Fruit fly (Drosophila melanogaster) whole organism: ENCODE results near the gene rst.

Experiments
- CG8478 ChIP-seq: fragments of >200 bp; optimal IDR thresholded peaks from 2 replicates; lab custom pipeline; 2018; ENCODE audit warnings: inconsistent platforms
- Dll ChIP-seq: fragments of >200 bp; optimal IDR thresholded peaks from 2 replicates; lab custom pipeline; 2017
- EcR ChIP-seq, 2 experiments: fragments of >200 bp; optimal IDR thresholded peaks; 2 replicates each; lab custom pipeline; 2017; ENCODE audit warnings: missing biosample characterization in 2 of 2, missing genetic modification characterization in 2 of 2, missing genetic modification reagents in 2 of 2
- pan ChIP-seq: fragments of >200 bp; optimal IDR thresholded peaks from 2 replicates; lab custom pipeline; 2017
- psq ChIP-seq: fragments of >200 bp; optimal IDR thresholded peaks from 2 replicates; lab custom pipeline; 2017
- usp ChIP-seq: fragments of >200 bp; optimal IDR thresholded peaks from 2 replicates; lab custom pipeline; 2017; ENCODE audit warnings: missing biosample characterization, missing genetic modification characterization, mixed read lengths

rst gene

DNA sequence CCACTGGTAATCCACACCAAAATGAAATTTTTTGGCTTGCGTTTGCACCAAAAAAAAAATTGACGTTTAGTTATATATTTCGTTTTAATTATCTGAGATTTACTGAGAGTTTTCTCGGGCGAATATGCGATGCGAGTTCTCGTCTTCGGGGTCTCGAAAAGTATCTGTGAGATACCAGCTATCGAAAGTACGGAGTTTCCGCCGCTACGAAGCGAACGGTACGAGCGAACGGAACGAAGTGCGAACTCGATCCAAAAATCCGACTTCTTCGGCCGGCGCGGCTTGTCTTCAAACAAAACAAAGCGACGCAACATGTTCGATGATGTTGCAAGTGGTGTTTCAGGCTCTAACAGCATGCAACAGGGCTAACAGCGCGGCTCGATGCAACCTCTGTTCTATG, at the start of gene rst:
TSS of gene rst (minus strand) at position 242 of the 400 bp plus-strand sequence.
- TF ChIP-seq psq (lab: Kevin White, UChicago) (no peak), EcR (GFP tag; optimal IDR thresholded peaks at IDR 0.05; lab: Kevin White, UChicago) (no peak), pan (lab: Kevin White, UChicago) (no peak), CG8478 (lab: Kevin White, UChicago) (no peak), Dll (lab: Kevin White, UChicago) (no peak), usp (no peak)

DNA sequence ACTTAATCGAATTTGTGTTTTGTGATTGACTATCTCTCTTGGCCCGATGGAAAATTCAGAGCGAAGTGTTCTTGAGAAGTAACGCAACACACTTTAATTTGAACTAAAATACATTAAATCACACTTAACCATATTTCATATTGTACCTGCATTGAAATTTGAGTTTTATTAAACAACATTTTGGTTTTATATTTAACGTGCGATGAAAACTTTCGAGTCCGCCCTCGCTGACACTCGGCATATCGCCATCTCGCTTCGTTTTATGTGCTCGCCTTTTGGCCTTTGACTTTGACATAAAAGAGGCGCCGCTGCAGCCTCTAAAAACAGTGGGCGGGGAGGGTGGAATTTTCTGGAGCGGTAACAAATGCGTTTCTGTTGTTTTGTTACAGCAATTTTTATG, 48.8 kb upstream of the rst start:
- TF ChIP-seq pan (lab: Kevin White, UChicago) (no peak), CG8478 (lab: Kevin White, UChicago) (no peak), psq (lab: Kevin White, UChicago) (no peak), EcR (GFP tag; optimal IDR thresholded peaks at IDR 0.05; lab: Kevin White, UChicago) (no peak), Dll (lab: Kevin White, UChicago) (no peak), usp (no peak)

DNA sequence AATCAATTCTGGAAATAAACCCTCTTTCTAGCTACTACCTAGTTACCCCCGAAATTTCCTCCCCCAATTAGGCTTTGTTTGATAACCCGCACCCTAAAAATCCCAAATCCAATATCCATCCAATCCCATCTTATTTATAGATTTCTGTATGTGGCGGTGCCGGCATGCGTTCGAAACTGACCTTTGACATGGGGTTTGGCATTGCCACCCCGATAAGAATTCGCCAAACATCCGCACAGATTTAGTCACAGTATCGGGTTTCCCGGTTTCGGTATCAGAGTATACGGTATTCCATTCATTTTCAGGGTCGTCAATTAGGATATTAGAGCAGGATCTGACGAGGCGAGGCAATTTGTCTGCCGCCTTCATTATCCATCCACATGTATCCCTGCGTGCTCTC, 47.9 kb upstream of the rst start:
- TF ChIP-seq pan (lab: Kevin White, UChicago) (no peak), EcR (GFP tag; optimal IDR thresholded peaks at IDR 0.05; lab: Kevin White, UChicago) (no peak), CG8478 (lab: Kevin White, UChicago) (no peak), usp (no peak), psq (lab: Kevin White, UChicago) (no peak), Dll (lab: Kevin White, UChicago) (no peak)

DNA sequence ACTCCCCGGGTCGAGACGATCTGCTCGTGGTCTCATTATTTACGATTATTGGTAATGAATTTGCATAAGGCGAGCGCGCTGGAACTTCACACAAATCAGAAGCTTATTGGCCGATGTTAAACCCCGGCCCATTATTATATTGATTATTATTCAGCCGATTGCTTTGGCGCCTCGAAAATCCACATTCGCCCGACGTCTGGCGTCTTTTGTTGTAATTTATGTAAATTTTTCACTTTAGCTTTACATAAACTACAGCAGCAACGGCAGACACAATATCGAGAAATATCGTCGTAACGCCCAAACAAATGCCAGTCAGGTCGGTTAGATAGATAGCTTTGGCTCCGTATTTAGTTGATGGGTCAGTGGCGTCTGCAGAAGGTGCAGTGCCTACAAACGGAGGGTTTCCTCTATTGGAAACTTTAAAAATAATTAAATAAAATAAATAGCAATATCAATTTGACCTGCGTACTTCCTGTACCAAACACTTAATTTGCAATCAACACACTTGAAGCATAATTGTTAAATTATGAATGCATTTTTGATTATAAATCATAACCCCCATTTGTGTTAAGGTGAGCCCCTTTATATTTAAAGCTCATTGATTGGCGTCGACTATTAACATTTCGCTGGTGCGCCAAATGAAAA, 45.8 kb upstream of the rst start:
- TF ChIP-seq CG8478 (lab: Kevin White, UChicago) (no peak), EcR (GFP tag; optimal IDR thresholded peaks at IDR 0.05; lab: Kevin White, UChicago) (no peak), pan (lab: Kevin White, UChicago) (no peak), usp (no peak), psq (lab: Kevin White, UChicago) (no peak), Dll (lab: Kevin White, UChicago) (no peak)

DNA sequence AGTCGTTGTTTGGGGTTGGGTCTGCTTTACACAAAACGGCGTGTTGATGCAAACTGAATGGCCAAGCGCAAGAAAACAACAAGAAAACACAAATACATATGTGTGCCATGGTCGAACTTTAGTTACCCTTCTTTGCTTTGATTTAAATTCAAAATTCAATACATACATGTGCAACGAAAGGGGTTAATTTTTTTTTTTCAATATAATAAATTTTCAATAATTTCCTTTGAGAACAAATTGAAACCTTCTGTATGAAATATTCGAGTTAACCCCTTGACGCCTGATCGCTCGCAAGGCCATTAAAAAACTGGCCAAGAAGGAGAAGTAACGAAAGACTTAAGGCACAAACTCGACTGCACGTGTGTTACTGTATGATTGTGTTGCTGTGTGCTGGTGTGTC, 45.0 kb upstream of the rst start:
- TF ChIP-seq CG8478 (lab: Kevin White, UChicago) (no peak), Dll (lab: Kevin White, UChicago) (no peak), EcR (GFP tag; optimal IDR thresholded peaks at IDR 0.05; lab: Kevin White, UChicago) (no peak), usp (no peak), pan (lab: Kevin White, UChicago) (no peak), psq (lab: Kevin White, UChicago) (no peak)

DNA sequence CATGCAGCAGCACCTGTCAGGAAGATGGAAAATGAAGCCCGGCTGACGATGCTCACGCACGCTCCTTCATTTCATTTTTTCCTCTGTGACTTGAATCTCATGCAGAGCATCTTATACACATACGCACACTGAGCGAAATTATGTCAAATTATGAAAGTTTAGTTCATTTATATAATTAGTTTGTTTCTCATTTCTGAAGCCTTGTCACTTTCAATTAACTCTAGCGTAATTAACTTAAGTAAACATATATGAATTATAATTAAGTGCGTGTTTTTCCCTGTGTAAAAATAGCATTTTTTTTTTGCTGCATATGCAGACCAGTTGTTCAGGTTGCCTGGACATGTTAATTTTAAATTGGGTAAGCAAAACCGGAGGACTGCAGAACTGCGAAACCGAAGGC, 42.8 kb upstream of the rst start:
- TF ChIP-seq Dll (lab: Kevin White, UChicago) (no peak), pan (lab: Kevin White, UChicago) (no peak), usp (no peak), psq (lab: Kevin White, UChicago) (no peak), EcR (GFP tag; optimal IDR thresholded peaks at IDR 0.05; lab: Kevin White, UChicago) (no peak), CG8478 (lab: Kevin White, UChicago) (no peak)

DNA sequence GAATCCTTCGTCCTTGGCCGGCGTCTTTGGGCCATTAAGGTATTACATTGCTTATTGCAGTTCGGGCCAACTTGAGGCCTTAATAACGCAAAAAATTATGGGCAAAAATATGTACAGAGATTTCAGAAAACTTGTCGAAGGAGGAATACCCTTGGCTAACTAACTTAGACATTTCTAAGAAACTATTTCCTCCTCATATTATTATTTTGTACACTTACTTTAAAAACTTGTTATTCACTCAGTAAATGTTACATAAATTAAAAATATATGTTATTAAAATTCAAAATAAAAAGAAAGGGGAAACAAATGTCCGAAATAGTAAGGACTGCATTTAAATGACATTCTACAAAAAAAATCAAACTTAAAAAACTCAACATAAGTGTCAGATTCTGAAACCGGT, 39.6 kb upstream of the rst start:
- TF ChIP-seq CG8478 (lab: Kevin White, UChicago) = no peak
- no peak for TF ChIP-seq Dll (lab: Kevin White, UChicago)
- no peak for TF ChIP-seq EcR (GFP tag; optimal IDR thresholded peaks at IDR 0.05; lab: Kevin White, UChicago)
- TF ChIP-seq usp = no peak
- TF ChIP-seq psq (lab: Kevin White, UChicago) = no peak
- TF ChIP-seq pan (lab: Kevin White, UChicago) = no peak

DNA sequence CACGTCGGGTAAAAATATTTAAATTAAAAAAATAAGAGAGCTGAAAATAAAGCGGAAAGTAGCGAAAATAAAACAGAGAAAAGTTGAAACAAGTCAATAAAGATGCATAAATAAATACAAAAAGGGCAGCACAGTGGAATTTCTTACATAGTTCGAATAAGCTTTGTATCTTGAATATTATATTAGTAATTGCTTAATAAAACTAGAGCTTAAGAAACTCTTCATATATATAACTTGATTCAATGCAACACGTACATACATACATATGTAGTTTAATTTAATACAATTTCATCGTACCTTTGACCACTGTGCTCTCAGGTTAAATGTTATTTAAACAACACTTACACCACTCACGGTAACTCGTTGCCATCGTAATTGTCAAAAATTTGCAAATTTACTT, 38.4 kb upstream of the rst start:
- no peak for TF ChIP-seq EcR (GFP tag; optimal IDR thresholded peaks at IDR 0.05; lab: Kevin White, UChicago)
- no peak for TF ChIP-seq psq (lab: Kevin White, UChicago)
- TF ChIP-seq pan (lab: Kevin White, UChicago) = no peak
- no peak for TF ChIP-seq Dll (lab: Kevin White, UChicago)
- TF ChIP-seq usp = no peak
- no peak for TF ChIP-seq CG8478 (lab: Kevin White, UChicago)

DNA sequence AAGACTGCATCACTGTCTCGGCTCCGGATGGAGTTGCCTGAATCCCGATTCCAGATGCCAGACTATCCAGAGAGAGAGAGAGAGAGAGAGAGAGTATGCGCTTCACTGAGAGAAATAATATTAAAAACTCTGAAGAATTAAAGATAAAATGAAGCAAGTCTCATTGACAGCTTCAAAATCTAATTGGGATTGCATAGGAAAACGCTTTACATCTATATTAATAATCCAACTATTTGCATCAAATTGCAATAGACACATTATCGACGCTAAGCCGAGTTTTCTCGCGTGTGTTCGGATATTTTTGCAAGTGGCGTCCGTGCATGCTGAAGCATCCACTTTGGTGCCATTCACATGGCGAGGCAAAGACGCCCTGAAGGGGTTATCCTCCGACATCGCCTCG, 36.4 kb upstream of the rst start:
- TF ChIP-seq EcR (GFP tag; optimal IDR thresholded peaks at IDR 0.05; lab: Kevin White, UChicago) (no peak), Dll (lab: Kevin White, UChicago) (no peak), usp (no peak), CG8478 (lab: Kevin White, UChicago) (no peak), psq (lab: Kevin White, UChicago) (no peak), pan (lab: Kevin White, UChicago) (no peak)

DNA sequence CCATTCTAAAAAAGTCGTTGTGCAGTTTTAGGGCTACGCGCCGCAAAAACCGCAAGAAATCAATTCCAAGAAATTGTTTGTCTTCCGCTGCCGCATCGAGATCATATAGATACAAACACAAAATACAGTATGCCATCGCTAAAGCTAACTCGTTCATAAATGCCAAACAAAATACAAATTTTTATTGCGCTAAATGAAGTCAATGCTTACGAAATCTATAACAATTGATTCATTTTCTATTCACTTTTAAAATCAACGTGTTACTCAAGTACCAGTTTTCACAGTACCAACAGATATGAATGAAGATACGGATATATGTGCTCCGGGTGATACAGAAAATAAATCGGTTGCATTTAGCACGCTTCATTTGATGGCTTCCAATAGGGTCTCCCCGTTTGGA, 34.1 kb upstream of the rst start:
- TF ChIP-seq psq (lab: Kevin White, UChicago) (no peak), EcR (GFP tag; optimal IDR thresholded peaks at IDR 0.05; lab: Kevin White, UChicago) (no peak), CG8478 (lab: Kevin White, UChicago) (no peak), Dll (lab: Kevin White, UChicago) (no peak)

DNA sequence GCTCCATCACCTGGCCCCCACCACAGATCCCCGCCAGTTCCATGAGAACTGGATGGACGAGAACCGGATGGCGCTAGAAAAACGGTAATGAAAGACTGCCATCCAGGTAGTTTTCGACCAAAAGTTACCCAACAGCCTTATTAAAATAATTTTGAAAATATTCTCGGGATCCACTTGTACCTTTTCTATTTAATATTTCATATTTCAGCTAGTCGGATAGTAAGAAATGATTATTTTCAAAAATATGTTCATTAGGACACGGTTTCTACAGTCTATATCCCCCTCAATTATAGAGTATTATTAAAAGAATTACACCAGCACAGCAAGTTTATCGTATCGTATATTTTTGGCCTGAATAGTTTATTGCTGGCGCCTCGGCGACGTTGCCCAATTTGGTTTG, 32.1 kb upstream of the rst start:
- TF ChIP-seq Dll (lab: Kevin White, UChicago) (no peak), pan (lab: Kevin White, UChicago) (no peak), CG8478 (lab: Kevin White, UChicago) (no peak), EcR (GFP tag; optimal IDR thresholded peaks at IDR 0.05; lab: Kevin White, UChicago) (no peak), psq (lab: Kevin White, UChicago) (no peak), usp (no peak)

DNA sequence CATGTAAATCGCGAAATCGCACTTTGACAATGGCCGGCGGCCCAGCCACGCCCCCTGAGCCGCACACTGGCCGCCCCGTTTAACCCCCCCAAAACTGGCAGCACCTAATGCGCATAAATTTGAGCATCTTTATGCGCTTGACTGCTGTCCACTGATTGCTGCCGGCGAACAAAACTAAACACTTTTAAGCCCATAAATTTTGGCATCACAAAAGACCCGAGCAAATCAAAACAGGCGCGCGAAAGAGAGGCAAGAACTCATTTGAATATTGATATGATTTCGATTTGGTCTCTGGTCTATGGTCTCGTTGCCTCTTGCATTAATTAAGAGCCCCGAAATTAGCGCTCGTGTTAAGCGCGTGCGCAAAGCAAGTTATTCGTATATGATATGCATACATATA, 28.5 kb upstream of the rst start:
- TF ChIP-seq Dll (lab: Kevin White, UChicago) (no peak), usp (no peak), CG8478 (lab: Kevin White, UChicago) (no peak), EcR (GFP tag; optimal IDR thresholded peaks at IDR 0.05; lab: Kevin White, UChicago) (no peak), pan (lab: Kevin White, UChicago) (no peak), psq (lab: Kevin White, UChicago) (no peak)
